Worm (Caenorhabditis elegans) whole organism, early embryonic: ENCODE data around the gene B0222.11.

Source experiments
- B0310.2 ChIP-seq: sonication (generic microtip); optimal IDR thresholded peaks from 2 replicates; lab custom pipeline; 2016; ENCODE audit warnings: mild to moderate bottlenecking, missing genetic modification characterization, missing compliant biosample characterization
- F13C5.2 ChIP-seq: sonication (generic microtip); optimal IDR thresholded peaks from 2 replicates; lab custom pipeline; 2017; ENCODE audit warnings: mild to moderate bottlenecking, missing genetic modification characterization, inconsistent platforms, missing compliant biosample characterization
- aly-1 ChIP-seq: sonication (generic microtip); optimal IDR thresholded peaks from 2 replicates; lab custom pipeline; 2016; ENCODE audit warnings: missing genetic modification characterization, missing compliant biosample characterization
- ama-1 ChIP-seq: fragments of 150-350 bp; optimal IDR thresholded peaks from 2 replicates; lab custom pipeline; 2014
- ceh-13 ChIP-seq: fragments of 200-800 bp; sonication (Bioruptor generic); optimal IDR thresholded peaks from 2 replicates; lab custom pipeline; 2018; ENCODE audit warnings: mild to moderate bottlenecking, missing genetic modification characterization, missing compliant biosample characterization
- ceh-36 ChIP-seq: sonication (generic microtip); optimal IDR thresholded peaks from 2 replicates; lab custom pipeline; 2016; ENCODE audit warnings: missing genetic modification characterization, inconsistent platforms, missing compliant biosample characterization
- ets-7 ChIP-seq: sonication (generic microtip); optimal IDR thresholded peaks from 2 replicates; lab custom pipeline; 2016; ENCODE audit warnings: missing genotype, missing genetic modification characterization, missing compliant biosample characterization
- flt-1 ChIP-seq: fragments of 200-800 bp; sonication (Bioruptor generic); IDR thresholded peaks from 2 replicates; pipeline ENCODE4 v1.3.6; 2022; ENCODE audit warnings: missing genetic modification characterization, missing compliant biosample characterization
- hmbx-1 ChIP-seq: sonication (generic microtip); optimal IDR thresholded peaks from 2 replicates; lab custom pipeline; 2016; ENCODE audit warnings: mild to moderate bottlenecking, missing genetic modification characterization, missing compliant biosample characterization
- hmg-4 ChIP-seq: fragments of 200-800 bp; sonication (Bioruptor generic); optimal IDR thresholded peaks from 2 replicates; lab custom pipeline; 2018; ENCODE audit warnings: mild to moderate bottlenecking, missing genetic modification characterization, missing compliant biosample characterization
- hnd-1 ChIP-seq: sonication (generic microtip); optimal IDR thresholded peaks from 2 replicates; lab custom pipeline; 2016; ENCODE audit warnings: missing genetic modification characterization, missing compliant biosample characterization
- pes-1 ChIP-seq: fragments of 200-800 bp; sonication (Bioruptor generic); IDR thresholded peaks from 2 replicates; pipeline ENCODE4 v1.3.6; 2022; ENCODE audit warnings: missing genetic modification reagents, missing genetic modification characterization, missing compliant biosample characterization
- scrt-1 ChIP-seq: fragments of 200-800 bp; sonication (Bioruptor generic); IDR thresholded peaks from 2 replicates; pipeline ENCODE4 v1.3.6; 2022; ENCODE audit warnings: missing genetic modification characterization, missing compliant biosample characterization
- sea-1 ChIP-seq: fragments of 200-800 bp; sonication (Bioruptor generic); conservative IDR thresholded peaks from 2 replicates; pipeline ENCODE4 v1.3.6; 2022; ENCODE audit warnings: missing genetic modification characterization, missing compliant biosample characterization
- tbx-11 ChIP-seq: fragments of 200-800 bp; sonication (Bioruptor generic); IDR thresholded peaks from 2 replicates; pipeline ENCODE4 v1.3.6; 2022; ENCODE audit warnings: missing genetic modification characterization, missing compliant biosample characterization
- tbx-37 ChIP-seq: fragments of 200-800 bp; sonication (Bioruptor generic); conservative IDR thresholded peaks from 2 replicates; pipeline ENCODE4 v1.3.6; 2022; ENCODE audit warnings: missing genetic modification reagents, missing genetic modification characterization, missing compliant biosample characterization
- tra-4 ChIP-seq: sonication (generic microtip); optimal IDR thresholded peaks from 2 replicates; lab custom pipeline; 2017; ENCODE audit warnings: missing genetic modification characterization, missing compliant biosample characterization

Gene B0222.11

DNA sequence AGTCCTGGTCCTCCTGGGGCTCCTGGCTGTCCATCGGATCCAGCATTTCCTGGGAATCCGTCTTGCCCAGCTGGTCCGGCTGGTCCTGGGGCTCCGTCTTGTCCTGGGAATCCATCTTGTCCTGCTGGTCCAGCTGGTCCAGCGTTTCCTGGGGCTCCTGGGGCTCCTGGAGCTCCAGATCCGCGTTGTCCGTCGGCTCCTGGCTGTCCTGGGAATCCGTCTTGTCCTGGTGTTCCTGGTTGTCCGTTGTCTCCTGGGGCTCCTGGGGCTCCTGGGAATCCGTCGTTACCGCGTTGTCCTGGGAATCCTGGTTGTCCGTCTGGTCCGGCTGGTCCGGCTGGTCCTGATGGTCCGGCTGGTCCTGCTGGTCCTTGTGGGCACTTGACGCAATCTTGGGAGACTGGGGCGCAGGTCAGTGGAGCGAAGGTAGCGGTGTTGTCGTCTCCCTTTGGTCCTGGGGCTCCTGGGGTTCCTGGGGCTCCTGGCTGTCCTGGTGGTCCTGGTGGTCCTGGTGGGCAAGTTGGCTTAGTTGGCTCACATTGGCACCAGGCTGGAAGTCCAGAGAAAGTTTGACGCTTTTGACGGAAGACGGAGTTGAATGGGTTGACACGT is 5.8 kb downstream of the B0222.11 start:
- TF ChIP-seq hmg-4 (no peak), ceh-36 (tag; lab: Kevin White, UChicago) (no peak), tra-4 (no peak), tbx-11 (GFP tag; lab: Robert Waterston, UW) (no peak), hmbx-1 (tag; lab: Kevin White, UChicago) (no peak), scrt-1 (GFP tag; lab: Robert Waterston, UW) (no peak), B0310.2 (tag; lab: Kevin White, UChicago) (no peak), pes-1 (GFP tag; lab: Robert Waterston, UW) (no peak), aly-1 (tag; lab: Kevin White, UChicago) (no peak), flt-1 (GFP tag; lab: Robert Waterston, UW) (no peak), ceh-13 (GFP tag; lab: Kevin White, UChicago) (no peak), sea-1 (no peak), hnd-1 (tag; lab: Kevin White, UChicago) (no peak), ama-1 (no peak), F13C5.2 (tag; lab: Kevin White, UChicago) (no peak), tbx-37 (GFP tag; lab: Robert Waterston, UW) (no peak), ets-7 (no peak)

DNA sequence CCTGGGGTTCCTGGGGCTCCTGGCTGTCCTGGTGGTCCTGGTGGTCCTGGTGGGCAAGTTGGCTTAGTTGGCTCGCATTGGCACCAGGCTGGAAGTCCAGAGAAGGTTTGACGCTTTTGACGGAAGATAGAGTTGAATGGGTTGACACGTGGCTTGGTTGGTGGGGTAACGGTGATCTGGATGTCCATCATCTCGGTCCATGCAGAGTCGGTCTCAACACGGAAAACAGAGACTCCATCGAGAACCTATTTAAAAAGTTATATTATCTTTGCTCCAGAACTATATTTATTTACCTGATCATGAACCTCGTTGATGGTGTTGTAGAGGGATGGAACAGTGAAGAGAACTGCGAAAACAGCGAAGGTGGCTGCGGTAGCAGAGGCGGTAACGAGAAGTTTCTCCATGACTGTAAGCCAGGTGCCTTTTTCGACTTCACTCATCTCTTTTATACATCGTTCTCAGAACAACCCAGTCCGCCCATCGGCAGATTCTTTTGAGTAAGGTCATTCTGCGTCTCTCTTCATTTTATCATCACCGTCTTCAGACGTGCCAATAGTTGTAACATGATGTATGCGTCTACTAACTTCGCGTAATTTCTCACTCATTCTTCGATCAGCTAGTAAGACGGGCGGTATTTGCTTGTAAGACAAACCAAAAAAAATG is 7.6 kb downstream of the B0222.11 start, which contains the start of gene col-144:
Gene col-144 (minus strand): TSS at position 419 of the 663 bp plus-strand sequence.
- TF ChIP-seq tbx-11 (GFP tag; lab: Robert Waterston, UW) (no peak), ceh-36 (tag; lab: Kevin White, UChicago) (no peak), F13C5.2 (tag; lab: Kevin White, UChicago) (no peak), tra-4 (no peak), aly-1 (tag; lab: Kevin White, UChicago) (no peak), tbx-37 (GFP tag; lab: Robert Waterston, UW) (no peak), hnd-1 (tag; lab: Kevin White, UChicago) (no peak), hmg-4 (no peak), hmbx-1 (tag; lab: Kevin White, UChicago) (no peak), scrt-1 (GFP tag; lab: Robert Waterston, UW) (no peak), ama-1 (no peak), pes-1 (GFP tag; lab: Robert Waterston, UW) (no peak), ets-7 (no peak), B0310.2 (tag; lab: Kevin White, UChicago) (no peak)

DNA sequence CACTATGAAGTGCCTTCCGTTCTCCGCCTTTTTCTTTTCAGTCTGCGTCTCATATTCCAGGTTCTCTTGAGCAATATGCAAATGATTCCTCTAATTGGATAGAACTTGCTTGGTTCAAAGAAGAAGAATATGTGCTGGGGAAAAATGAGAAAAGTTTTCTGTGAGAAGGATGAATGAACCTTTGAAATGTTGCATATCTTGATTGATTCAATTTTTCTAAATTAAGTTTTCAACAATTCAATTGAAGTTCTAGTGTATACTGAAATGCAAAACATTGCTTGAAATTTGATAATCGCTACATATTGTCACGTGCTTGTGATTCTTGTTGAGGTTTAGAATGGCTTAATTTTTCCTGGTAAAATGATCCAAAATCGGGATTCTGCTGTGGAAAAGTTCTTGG is 10.4 kb downstream of the B0222.11 start:
- no peak for TF ChIP-seq ets-7
- no peak for TF ChIP-seq tbx-11 (GFP tag; lab: Robert Waterston, UW)
- no peak for TF ChIP-seq flt-1 (GFP tag; lab: Robert Waterston, UW)
- no peak for TF ChIP-seq hmg-4
- no peak for TF ChIP-seq F13C5.2 (tag; lab: Kevin White, UChicago)
- no peak for TF ChIP-seq ceh-36 (tag; lab: Kevin White, UChicago)
- TF ChIP-seq aly-1 (tag; lab: Kevin White, UChicago): no peak
- no peak for TF ChIP-seq hnd-1 (tag; lab: Kevin White, UChicago)
- TF ChIP-seq tbx-37 (GFP tag; lab: Robert Waterston, UW): no peak
- TF ChIP-seq ama-1: no peak
- TF ChIP-seq pes-1 (GFP tag; lab: Robert Waterston, UW): no peak

DNA sequence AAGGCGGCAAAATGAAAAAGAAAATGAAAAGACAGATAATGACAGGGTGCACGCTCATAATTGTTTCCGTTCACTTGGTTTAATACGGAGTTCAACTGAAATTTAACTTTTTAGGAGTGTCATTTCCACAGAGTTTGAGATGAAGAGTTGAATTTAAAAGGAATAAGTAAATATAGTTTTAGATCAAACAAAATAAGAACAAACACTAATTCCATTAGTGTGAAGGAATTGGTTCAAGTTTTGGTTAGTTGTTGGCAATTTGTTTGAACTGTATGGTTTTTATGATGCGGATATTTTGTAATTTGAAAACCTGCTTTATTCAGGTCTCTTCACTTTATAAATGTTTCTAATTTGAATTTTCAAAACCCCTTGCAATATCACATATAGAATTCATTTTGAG is 11.3 kb downstream of the B0222.11 start, which contains the start of gene B0222.15:
Gene B0222.15 (minus strand): TSS at position 101 of the 400 bp plus-strand sequence.
- TF ChIP-seq hmg-4: no peak
- TF ChIP-seq hnd-1 (tag; lab: Kevin White, UChicago): no peak
- TF ChIP-seq tra-4: no peak
- no peak for TF ChIP-seq ama-1
- no peak for TF ChIP-seq F13C5.2 (tag; lab: Kevin White, UChicago)
- no peak for TF ChIP-seq tbx-11 (GFP tag; lab: Robert Waterston, UW)

DNA sequence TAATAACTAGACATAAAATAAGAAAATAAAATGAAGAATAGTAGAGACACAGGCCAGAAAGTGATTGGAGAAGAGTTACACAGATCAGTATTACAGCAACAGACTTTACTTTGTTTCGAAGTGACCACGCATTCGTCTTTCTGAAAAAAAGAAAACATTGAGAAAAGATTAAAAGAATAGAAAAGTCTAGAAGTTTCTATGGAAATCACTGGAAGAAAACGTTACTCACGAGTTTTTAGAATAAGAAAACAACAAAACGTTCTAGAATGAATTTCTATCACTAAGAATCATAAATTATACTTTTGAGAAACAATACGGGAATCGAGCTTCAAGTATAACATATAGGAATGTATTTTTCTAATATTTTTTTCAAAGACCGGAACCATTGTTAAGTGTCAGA is 12.4 kb downstream of the B0222.11 start:
- no peak for TF ChIP-seq ceh-36 (tag; lab: Kevin White, UChicago)

DNA sequence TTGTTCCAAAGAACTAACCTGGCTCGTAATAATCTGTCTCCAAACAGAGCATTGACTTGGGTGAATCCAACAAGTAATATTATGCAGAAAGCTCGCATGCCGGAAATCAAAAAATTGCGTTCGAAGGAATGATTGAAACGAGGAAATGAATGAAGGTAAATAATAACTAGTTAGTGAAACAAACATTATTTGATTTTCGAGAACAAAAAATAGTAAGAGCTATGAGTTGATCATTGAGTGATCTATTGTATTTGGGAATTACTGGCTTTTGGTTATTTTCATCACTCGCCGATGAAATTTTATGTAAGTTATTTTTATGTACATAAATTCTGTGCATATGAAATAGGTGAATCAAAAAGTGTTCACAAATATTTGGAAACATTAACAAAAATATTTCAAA is 13.2 kb downstream of the B0222.11 start, which contains the start of gene B0222.5:
Gene B0222.5 (minus strand): TSS at position 101 of the 400 bp plus-strand sequence.
- TF ChIP-seq ets-7: no peak
- no peak for TF ChIP-seq tbx-37 (GFP tag; lab: Robert Waterston, UW)
- no peak for TF ChIP-seq ama-1
- no peak for TF ChIP-seq hmbx-1 (tag; lab: Kevin White, UChicago)
- no peak for TF ChIP-seq tra-4
- no peak for TF ChIP-seq sea-1
- no peak for TF ChIP-seq B0310.2 (tag; lab: Kevin White, UChicago)
- TF ChIP-seq pes-1 (GFP tag; lab: Robert Waterston, UW): no peak
- no peak for TF ChIP-seq tbx-11 (GFP tag; lab: Robert Waterston, UW)
- TF ChIP-seq hnd-1 (tag; lab: Kevin White, UChicago): no peak
- TF ChIP-seq flt-1 (GFP tag; lab: Robert Waterston, UW): no peak
- no peak for TF ChIP-seq ceh-13 (GFP tag; lab: Kevin White, UChicago)

DNA sequence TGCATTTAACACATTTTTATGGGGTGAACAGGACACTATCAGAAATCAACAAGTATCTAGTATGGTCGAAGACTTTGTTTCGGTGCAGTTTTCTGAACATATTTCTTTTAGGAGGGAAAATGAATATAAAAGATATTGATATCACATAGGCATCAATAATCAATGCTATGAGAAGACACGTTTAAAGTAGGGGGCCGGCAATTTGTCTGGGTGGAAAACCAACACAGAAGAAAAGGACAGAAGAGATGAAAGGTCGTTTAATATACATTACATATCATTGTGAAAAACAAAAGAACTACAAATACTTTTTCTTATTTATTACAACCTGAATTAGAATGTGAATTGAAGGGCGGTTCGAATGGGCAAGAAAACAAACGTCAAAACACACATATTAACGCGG is 15.7 kb downstream of the B0222.11 start:
- TF ChIP-seq ceh-13 (GFP tag; lab: Kevin White, UChicago): no peak
- no peak for TF ChIP-seq aly-1 (tag; lab: Kevin White, UChicago)
- TF ChIP-seq F13C5.2 (tag; lab: Kevin White, UChicago): no peak
- TF ChIP-seq ets-7: no peak
- no peak for TF ChIP-seq scrt-1 (GFP tag; lab: Robert Waterston, UW)
- no peak for TF ChIP-seq hmbx-1 (tag; lab: Kevin White, UChicago)
- TF ChIP-seq tbx-37 (GFP tag; lab: Robert Waterston, UW): no peak
- TF ChIP-seq sea-1: no peak
- TF ChIP-seq ama-1: no peak
- TF ChIP-seq ceh-36 (tag; lab: Kevin White, UChicago): no peak
